Worm (Caenorhabditis elegans) whole organism, L4/young adult: ENCODE measurements around the gene sri-43.

Source experiments
- dao-5 ChIP-seq: sonication (generic microtip); optimal IDR thresholded peaks from 2 replicates; lab custom pipeline; 2016; ENCODE audit warnings: missing genotype, missing genetic modification characterization, moderate library complexity, missing compliant biosample characterization
- him-1 ChIP-seq: sonication (generic microtip); optimal IDR thresholded peaks from 2 replicates; lab custom pipeline; 2016; ENCODE audit warnings: missing genotype, missing genetic modification reagents, missing genetic modification characterization, missing compliant biosample characterization

- TF ChIP-seq dao-5 (tag; lab: Kevin White, UChicago) (no peak), him-1 (no peak)
Observed at ce11 chrII:3118907-3119382, 25.5 kb downstream of the sri-43 start, which contains the start of gene T10D4.6.
